Worm (Caenorhabditis elegans) whole organism, late embryonic: Measurements from ENCODE around the gene C15H9.9.

Source experiments
- C38D4.7 ChIP-seq: fragments of 200-800 bp; sonication (Bioruptor generic); optimal IDR thresholded peaks from 2 replicates; lab custom pipeline; 2018; ENCODE audit warnings: mild to moderate bottlenecking, missing genetic modification characterization, moderate library complexity, missing compliant biosample characterization
- K02D7.2 ChIP-seq: sonication (generic microtip); optimal IDR thresholded peaks from 2 replicates; lab custom pipeline; 2017; ENCODE audit warnings: mild to moderate bottlenecking, missing genetic modification characterization, missing compliant biosample characterization
- Y22D7AL.16 ChIP-seq: sonication (generic microtip); optimal IDR thresholded peaks from 2 replicates; lab custom pipeline; 2016; ENCODE audit warnings: missing genetic modification characterization, missing compliant biosample characterization
- ahr-1 ChIP-seq: sonication (generic microtip); optimal IDR thresholded peaks from 2 replicates; lab custom pipeline; 2016; ENCODE audit warnings: missing genetic modification characterization, missing compliant biosample characterization
- ama-1 ChIP-seq: fragments of 150-350 bp; optimal IDR thresholded peaks from 2 replicates; lab custom pipeline; 2014
- ceh-14 ChIP-seq: sonication (generic microtip); optimal IDR thresholded peaks from 2 replicates; lab custom pipeline; 2016; ENCODE audit warnings: missing genotype, missing genetic modification characterization, missing compliant biosample characterization
- ceh-19 ChIP-seq: fragments of 200-800 bp; sonication (Bioruptor generic); optimal IDR thresholded peaks from 2 replicates; lab custom pipeline; 2018; ENCODE audit warnings: mild to moderate bottlenecking, missing genetic modification characterization, missing compliant biosample characterization
- ceh-2 ChIP-seq: sonication (generic microtip); optimal IDR thresholded peaks from 2 replicates; lab custom pipeline; 2016; ENCODE audit warnings: missing genotype, missing genetic modification characterization, missing compliant biosample characterization
- ceh-30 ChIP-seq: fragments of 150-350 bp; optimal IDR thresholded peaks from 2 replicates; lab custom pipeline; 2014; ENCODE audit warnings: missing biosample characterization, missing genetic modification characterization
- ceh-31 ChIP-seq: sonication (generic microtip); optimal IDR thresholded peaks from 2 replicates; lab custom pipeline; 2016; ENCODE audit warnings: missing genetic modification characterization, missing compliant biosample characterization
- ceh-34 ChIP-seq: sonication (generic microtip); optimal IDR thresholded peaks from 2 replicates; lab custom pipeline; 2016; ENCODE audit warnings: mild to moderate bottlenecking, missing genetic modification characterization, missing compliant biosample characterization
- ceh-45 ChIP-seq: fragments of 200-800 bp; sonication (Bioruptor generic); IDR thresholded peaks from 2 replicates; pipeline ENCODE4 v1.3.6; 2022; ENCODE audit warnings: missing genetic modification reagents, missing genetic modification characterization, missing compliant biosample characterization
- ceh-48 ChIP-seq: sonication (generic microtip); optimal IDR thresholded peaks from 2 replicates; lab custom pipeline; 2016; ENCODE audit warnings: missing genetic modification characterization, inconsistent platforms, missing compliant biosample characterization
- ceh-6 ChIP-seq: fragments of 200-800 bp; sonication (Bioruptor generic); optimal IDR thresholded peaks from 2 replicates; lab custom pipeline; 2018; ENCODE audit warnings: mild to moderate bottlenecking, missing genetic modification characterization, missing compliant biosample characterization
- ceh-9 ChIP-seq: sonication (generic microtip); optimal IDR thresholded peaks from 2 replicates; lab custom pipeline; 2016; ENCODE audit warnings: mild to moderate bottlenecking, missing genetic modification characterization, inconsistent platforms, missing compliant biosample characterization
- che-1 ChIP-seq: sonication (generic microtip); optimal IDR thresholded peaks from 2 replicates; lab custom pipeline; 2016; ENCODE audit warnings: mild to moderate bottlenecking, missing genetic modification characterization, missing compliant biosample characterization
- dmd-4 ChIP-seq: sonication (generic microtip); optimal IDR thresholded peaks from 2 replicates; lab custom pipeline; 2016; ENCODE audit warnings: borderline replicate concordance, missing genetic modification characterization, missing compliant biosample characterization
- dve-1 ChIP-seq: sonication (generic microtip); optimal IDR thresholded peaks from 2 replicates; lab custom pipeline; 2017; ENCODE audit warnings: antibody characterized with exemption, mild to moderate bottlenecking, missing genetic modification characterization, missing compliant biosample characterization
- elt-2 ChIP-seq: sonication (generic microtip); optimal IDR thresholded peaks from 2 replicates; lab custom pipeline; 2016; ENCODE audit warnings: missing genetic modification reagents, missing genetic modification characterization, missing compliant biosample characterization
- eyg-1 ChIP-seq: sonication (generic microtip); optimal IDR thresholded peaks from 2 replicates; lab custom pipeline; 2016; ENCODE audit warnings: missing genotype, missing genetic modification characterization, missing compliant biosample characterization
- fkh-10 ChIP-seq: fragments of 150-350 bp; optimal IDR thresholded peaks from 2 replicates; lab custom pipeline; 2014; ENCODE audit warnings: missing biosample characterization, missing genetic modification reagents, missing genetic modification characterization
- fkh-6 ChIP-seq: sonication (generic microtip); optimal IDR thresholded peaks from 2 replicates; lab custom pipeline; 2016; ENCODE audit warnings: missing genetic modification characterization, missing compliant biosample characterization
- gmeb-2 ChIP-seq: sonication (generic microtip); optimal IDR thresholded peaks from 2 replicates; lab custom pipeline; 2016; ENCODE audit warnings: missing genetic modification characterization, inconsistent platforms, missing compliant biosample characterization
- hlh-13 ChIP-seq: fragments of 200-800 bp; sonication (Bioruptor generic); optimal IDR thresholded peaks from 2 replicates; lab custom pipeline; 2018; ENCODE audit warnings: mild to moderate bottlenecking, missing genetic modification characterization, missing compliant biosample characterization
- hlh-30 ChIP-seq: sonication (generic microtip); optimal IDR thresholded peaks from 2 replicates; lab custom pipeline; 2017; ENCODE audit warnings: antibody characterized with exemption, missing genetic modification characterization, missing compliant biosample characterization; ENCODE audit not compliant: insufficient read depth
- hlh-6 ChIP-seq: sonication (generic microtip); optimal IDR thresholded peaks from 2 replicates; lab custom pipeline; 2016; ENCODE audit warnings: missing genotype, missing genetic modification characterization, missing compliant biosample characterization
- lim-6 ChIP-seq: sonication (generic microtip); optimal IDR thresholded peaks from 2 replicates; lab custom pipeline; 2016; ENCODE audit warnings: missing genetic modification characterization, missing compliant biosample characterization
- lin-11 ChIP-seq: fragments of 200-800 bp; sonication (Bioruptor generic); optimal IDR thresholded peaks from 2 replicates; lab custom pipeline; 2018; ENCODE audit warnings: mild to moderate bottlenecking, missing genetic modification characterization, missing compliant biosample characterization
- madf-2 ChIP-seq: sonication (generic microtip); optimal IDR thresholded peaks from 2 replicates; lab custom pipeline; 2017; ENCODE audit warnings: missing genetic modification characterization, missing compliant biosample characterization
- mec-3 ChIP-seq: sonication (generic microtip); optimal IDR thresholded peaks from 2 replicates; lab custom pipeline; 2016; ENCODE audit warnings: borderline replicate concordance, missing genetic modification characterization, missing compliant biosample characterization
- nhr-11 ChIP-seq: fragments of 150-350 bp; optimal IDR thresholded peaks from 2 replicates; lab custom pipeline; 2014; ENCODE audit warnings: missing biosample characterization, missing genetic modification characterization
- nhr-232 ChIP-seq: sonication (generic microtip); optimal IDR thresholded peaks from 2 replicates; lab custom pipeline; 2016; ENCODE audit warnings: missing genetic modification characterization, missing compliant biosample characterization
- npax-4 ChIP-seq: sonication (generic microtip); optimal IDR thresholded peaks from 2 replicates; lab custom pipeline; 2016; ENCODE audit warnings: missing genetic modification characterization, missing compliant biosample characterization
- pag-3 ChIP-seq: sonication (generic microtip); optimal IDR thresholded peaks from 2 replicates; lab custom pipeline; 2016; ENCODE audit warnings: missing compliant biosample characterization, missing genetic modification characterization, borderline replicate concordance
- pat-9 ChIP-seq: fragments of 200-800 bp; sonication (Bioruptor generic); optimal IDR thresholded peaks from 2 replicates; lab custom pipeline; 2018; ENCODE audit warnings: mild to moderate bottlenecking, missing genetic modification characterization, moderate library complexity, missing compliant biosample characterization
- pax-1 ChIP-seq: fragments of 150-350 bp; optimal IDR thresholded peaks from 2 replicates; lab custom pipeline; 2014; ENCODE audit warnings: missing biosample characterization, missing genetic modification characterization
- pha-2 ChIP-seq: sonication (generic microtip); optimal IDR thresholded peaks from 2 replicates; lab custom pipeline; 2017; ENCODE audit warnings: mild to moderate bottlenecking, missing genetic modification characterization, missing compliant biosample characterization
- pha-4 ChIP-seq: fragments of 150-350 bp; optimal IDR thresholded peaks from 2 replicates; lab custom pipeline; 2018; ENCODE audit warnings: missing biosample characterization, missing genetic modification reagents, missing genetic modification characterization
- ref-2 ChIP-seq: sonication (generic microtip); optimal IDR thresholded peaks from 2 replicates; lab custom pipeline; 2016; ENCODE audit warnings: missing genetic modification characterization, missing compliant biosample characterization
- rnt-1 ChIP-seq: sonication (generic microtip); optimal IDR thresholded peaks from 2 replicates; lab custom pipeline; 2016; ENCODE audit warnings: missing genetic modification characterization, missing compliant biosample characterization
- sdc-2 ChIP-seq: sonication (generic microtip); optimal IDR thresholded peaks from 2 replicates; lab custom pipeline; 2016; ENCODE audit warnings: missing genotype, missing genetic modification characterization, missing compliant biosample characterization
- syd-9 ChIP-seq: sonication (generic microtip); optimal IDR thresholded peaks from 2 replicates; lab custom pipeline; 2016; ENCODE audit warnings: mild to moderate bottlenecking, missing genetic modification characterization, moderate library complexity, missing compliant biosample characterization
- tbx-2 ChIP-seq: sonication (generic microtip); optimal IDR thresholded peaks from 2 replicates; lab custom pipeline; 2016; ENCODE audit warnings: missing genetic modification characterization, missing compliant biosample characterization
- ttx-3 ChIP-seq: sonication (generic microtip); optimal IDR thresholded peaks from 2 replicates; lab custom pipeline; 2016; ENCODE audit warnings: missing genetic modification reagents, missing genetic modification characterization, missing compliant biosample characterization
- unc-42 ChIP-seq: sonication (generic microtip); optimal IDR thresholded peaks from 2 replicates; lab custom pipeline; 2016; ENCODE audit warnings: missing genotype, missing genetic modification characterization, missing compliant biosample characterization
- unc-86 ChIP-seq: sonication (generic microtip); optimal IDR thresholded peaks from 2 replicates; lab custom pipeline; 2016; ENCODE audit warnings: missing genetic modification characterization, missing compliant biosample characterization
- ztf-16 ChIP-seq: sonication (generic microtip); optimal IDR thresholded peaks from 2 replicates; lab custom pipeline; 2017; ENCODE audit warnings: missing genetic modification characterization, missing compliant biosample characterization

C15H9.9 gene

DNA sequence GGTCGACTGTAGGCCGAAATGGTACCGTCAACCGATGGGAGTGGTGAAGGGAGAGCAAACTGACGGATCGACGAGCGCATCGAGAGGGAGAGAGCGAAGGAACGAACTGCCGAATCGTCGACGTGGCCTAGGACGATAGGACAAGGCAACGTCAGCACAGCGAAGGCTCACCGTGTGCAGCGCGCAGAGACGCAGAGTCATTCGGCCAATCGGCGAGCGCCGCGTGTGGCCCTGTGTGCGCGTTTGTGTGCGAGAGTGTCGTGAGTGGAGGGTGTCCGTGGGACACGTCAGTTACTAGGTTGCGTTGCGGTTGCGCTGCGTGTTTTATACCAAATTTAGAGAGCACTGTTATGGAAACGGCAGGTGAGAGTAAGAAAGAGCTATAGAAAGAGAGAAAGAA, 36.1 kb downstream of the C15H9.9 start, which contains the start of gene hsp-3 (continued):
- TF ChIP-seq lin-11 (tag; lab: Kevin White, UChicago) = no peak
- TF ChIP-seq K02D7.2 (tag; lab: Kevin White, UChicago) = no peak
- TF ChIP-seq ztf-16 = peak; percentile 69
- peak; percentile 85 for TF ChIP-seq hlh-30 (tag; lab: Kevin White, UChicago)
- TF ChIP-seq ceh-45 = no peak
- TF ChIP-seq gmeb-2 = no peak
- TF ChIP-seq tbx-2 (tag; lab: Kevin White, UChicago) = peak; percentile 94
- TF ChIP-seq hlh-13 = no peak
- no peak for TF ChIP-seq Y22D7AL.16
- peak; percentile 95 for TF ChIP-seq ceh-34 (tag; lab: Kevin White, UChicago)
- peak; percentile 47 for TF ChIP-seq ceh-2 (tag; lab: Kevin White, UChicago)
- TF ChIP-seq pha-4 (tag; lab: Kevin White, UChicago) = no peak
- peak; percentile 67 for TF ChIP-seq eyg-1 (tag; lab: Kevin White, UChicago)
- TF ChIP-seq ceh-19 = peak; percentile 50
- peak; percentile 90 for TF ChIP-seq ceh-31
- TF ChIP-seq pha-2 (tag; lab: Kevin White, UChicago) = no peak
- peak; percentile 2 for TF ChIP-seq che-1 (tag; lab: Kevin White, UChicago)
- TF ChIP-seq ceh-14 = peak; percentile 67
- peak; percentile 4 for TF ChIP-seq ceh-6 (GFP tag; lab: Kevin White, UChicago)
- TF ChIP-seq mec-3 (tag; lab: Kevin White, UChicago) = no peak
- peak; percentile 10 for TF ChIP-seq pax-1
- no peak for TF ChIP-seq nhr-11
- peak; percentile 12 for TF ChIP-seq hlh-6 (tag; lab: Kevin White, UChicago)
- TF ChIP-seq pag-3 (tag; lab: Kevin White, UChicago) = no peak
- TF ChIP-seq npax-4 (tag; lab: Kevin White, UChicago) = no peak
- peak; percentile 52 for TF ChIP-seq pat-9
- TF ChIP-seq C38D4.7 (GFP tag; lab: Kevin White, UChicago) = no peak
- TF ChIP-seq ceh-30 = peak; percentile 59
- no peak for TF ChIP-seq ceh-9 (tag; lab: Kevin White, UChicago)
- TF ChIP-seq fkh-6 (tag; lab: Kevin White, UChicago) = no peak
- no peak for TF ChIP-seq ttx-3
- TF ChIP-seq rnt-1 = peak; percentile 75
- peak; percentile 81 for TF ChIP-seq elt-2 (tag; lab: Kevin White, UChicago)
- no peak for TF ChIP-seq fkh-10 (GFP tag; lab: Kevin White, UChicago)
- TF ChIP-seq nhr-232 (tag; lab: Kevin White, UChicago) = no peak
- peak; percentile 55 for TF ChIP-seq dve-1
- TF ChIP-seq unc-86 (tag; lab: Kevin White, UChicago) = peak; percentile 1
- TF ChIP-seq syd-9 (tag; lab: Kevin White, UChicago) = peak; percentile 71

DNA sequence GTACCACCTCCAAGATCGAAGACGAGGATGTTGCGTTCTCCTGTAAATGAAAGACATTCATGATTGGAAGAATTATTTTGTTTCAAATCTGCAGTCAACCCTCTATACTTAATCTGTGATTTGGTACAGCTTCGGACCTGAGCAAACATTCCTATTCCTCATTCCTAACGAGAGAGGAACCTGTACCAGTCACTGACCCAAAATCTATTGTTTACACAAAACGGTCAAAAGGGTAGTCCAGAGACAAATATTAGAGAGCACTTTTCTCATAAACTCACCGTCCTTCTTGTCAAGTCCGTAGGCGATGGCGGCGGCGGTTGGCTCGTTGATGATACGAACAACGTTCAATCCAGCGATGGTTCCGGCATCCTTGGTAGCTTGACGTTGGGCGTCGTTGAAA, 37.3 kb downstream of the C15H9.9 start:
- no peak for TF ChIP-seq ref-2 (tag; lab: Kevin White, UChicago)
- TF ChIP-seq ceh-6 (GFP tag; lab: Kevin White, UChicago) = no peak
- no peak for TF ChIP-seq dmd-4 (tag; lab: Kevin White, UChicago)
- no peak for TF ChIP-seq ahr-1 (tag; lab: Kevin White, UChicago)
- TF ChIP-seq ama-1 (lab: Kevin White, UChicago) = no peak
- no peak for TF ChIP-seq gmeb-2
- TF ChIP-seq ceh-30 = no peak
- TF ChIP-seq che-1 (tag; lab: Kevin White, UChicago) = no peak
- no peak for TF ChIP-seq ceh-19
- no peak for TF ChIP-seq unc-42 (tag; lab: Kevin White, UChicago)
- no peak for TF ChIP-seq madf-2
- no peak for TF ChIP-seq lim-6 (tag; lab: Kevin White, UChicago)
- no peak for TF ChIP-seq ceh-48 (tag; lab: Kevin White, UChicago)
- TF ChIP-seq sdc-2 = no peak
- TF ChIP-seq pag-3 (tag; lab: Kevin White, UChicago) = no peak
